Fruit fly (Drosophila melanogaster) Kc167 (cell line): Measurements from ENCODE around the gene CG33116.

Source experiments
- Myc ChIP-seq: fragments of >200 bp; optimal IDR thresholded peaks from 2 replicates; lab custom pipeline; 2017; ENCODE audit warnings: missing external identifiers
- Sin3A ChIP-seq: fragments of >200 bp; optimal IDR thresholded peaks from 2 replicates; lab custom pipeline; 2018; ENCODE audit warnings: missing external identifiers
- h ChIP-seq: fragments of >200 bp; optimal IDR thresholded peaks from 3 replicates; lab custom pipeline; 2018; ENCODE audit warnings: missing external identifiers
- insv ChIP-seq: fragments of >200 bp; optimal IDR thresholded peaks from 3 replicates; lab custom pipeline; 2018; ENCODE audit warnings: missing external identifiers
- psq ChIP-seq: fragments of >200 bp; optimal IDR thresholded peaks from 2 replicates; lab custom pipeline; 2017; ENCODE audit warnings: missing external identifiers
- ttk ChIP-seq: sonication (Bioruptor generic); optimal IDR thresholded peaks from 2 replicates; lab custom pipeline; 2017; ENCODE audit warnings: missing external identifiers

DNA sequence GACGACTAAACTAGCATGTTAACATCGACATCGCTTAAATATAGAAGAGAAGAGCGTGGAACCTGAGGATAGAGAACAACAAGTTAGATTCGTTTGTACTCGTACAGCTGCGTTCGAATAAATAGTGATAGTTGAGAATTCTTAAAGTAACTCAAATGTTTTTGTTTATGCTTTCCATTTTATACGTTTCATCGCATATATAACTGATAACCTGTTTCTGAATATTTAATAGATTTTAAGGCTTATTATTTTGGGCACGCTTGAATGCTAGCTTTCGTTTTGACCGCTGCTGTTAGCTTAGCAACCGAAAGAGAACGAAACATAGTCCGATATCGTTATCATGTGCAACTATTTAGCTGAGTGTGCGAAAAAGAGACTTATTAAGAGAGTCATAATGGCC lies 5.0 kb upstream of the CG33116 start:
- TF ChIP-seq ttk (lab: Kevin White, UChicago), result no peak
- no peak for TF ChIP-seq Sin3A (lab: Kevin White, UChicago)
- no peak for TF ChIP-seq psq (lab: Kevin White, UChicago)
- no peak for TF ChIP-seq h (lab: Kevin White, UChicago)
- no peak for TF ChIP-seq Myc
- TF ChIP-seq insv, result no peak
